Worm (Caenorhabditis elegans) whole organism, L1 larva: ENCODE measurements around the gene Y54G2A.45.

Experiments used
- C34B4.2 ChIP-seq: sonication (generic microtip); optimal IDR thresholded peaks from 2 replicates; lab custom pipeline; 2017; ENCODE audit warnings: mild to moderate bottlenecking, missing genetic modification characterization, missing compliant biosample characterization
- aly-2 ChIP-seq: fragments of 150-350 bp; optimal IDR thresholded peaks from 2 replicates; lab custom pipeline; 2014; ENCODE audit warnings: missing biosample characterization, missing genetic modification characterization
- blmp-1 ChIP-seq: fragments of 150-350 bp; optimal IDR thresholded peaks from 2 replicates; lab custom pipeline; 2014; ENCODE audit warnings: missing biosample characterization, missing genetic modification characterization
- ceh-8 ChIP-seq: fragments of 200-800 bp; sonication (Bioruptor generic); optimal IDR thresholded peaks from 2 replicates; lab custom pipeline; 2018; ENCODE audit warnings: mild to moderate bottlenecking, missing genetic modification characterization, moderate library complexity, missing compliant biosample characterization
- ces-1 ChIP-seq: fragments of 150-350 bp; optimal IDR thresholded peaks from 2 replicates; lab custom pipeline; 2014; ENCODE audit warnings: missing biosample characterization, missing genetic modification reagents, missing genetic modification characterization
- elt-2 ChIP-seq: sonication (generic microtip); optimal IDR thresholded peaks from 2 replicates; lab custom pipeline; 2016; ENCODE audit warnings: missing genetic modification characterization, mild to moderate bottlenecking, inconsistent platforms, missing compliant biosample characterization, missing genetic modification reagents
- fkh-10 ChIP-seq: sonication (generic microtip); optimal IDR thresholded peaks from 2 replicates; lab custom pipeline; 2017; ENCODE audit warnings: missing biosample characterization, missing genetic modification reagents, missing genetic modification characterization
- fkh-4 ChIP-seq: sonication (generic microtip); optimal IDR thresholded peaks from 2 replicates; lab custom pipeline; 2016; ENCODE audit warnings: missing compliant biosample characterization, missing genetic modification characterization, borderline replicate concordance
- grh-1 ChIP-seq: fragments of 200-800 bp; sonication (Bioruptor generic); IDR thresholded peaks from 2 replicates; pipeline ENCODE4 v1.3.6; 2022; ENCODE audit warnings: missing genetic modification reagents, missing genetic modification characterization, missing compliant biosample characterization
- hlh-4 ChIP-seq: sonication (generic microtip); optimal IDR thresholded peaks from 2 replicates; lab custom pipeline; 2016; ENCODE audit warnings: mild to moderate bottlenecking, missing genetic modification characterization, missing compliant biosample characterization
- hpl-2 ChIP-seq: fragments of 150-350 bp; optimal IDR thresholded peaks from 2 replicates; lab custom pipeline; 2014; ENCODE audit warnings: missing biosample characterization, missing genetic modification reagents, missing genetic modification characterization
- jun-1 ChIP-seq: fragments of 150-350 bp; optimal IDR thresholded peaks from 2 replicates; lab custom pipeline; 2014; ENCODE audit warnings: missing biosample characterization, missing genetic modification reagents, missing genetic modification characterization
- lin-13 ChIP-seq: fragments of 150-350 bp; optimal IDR thresholded peaks from 2 replicates; lab custom pipeline; 2014; ENCODE audit warnings: missing biosample characterization, missing genetic modification reagents, missing genetic modification characterization
- lin-15B ChIP-seq: fragments of 150-350 bp; sonication (generic microtip); optimal IDR thresholded peaks from 3 replicates; lab custom pipeline; 2014; ENCODE audit warnings: missing biosample characterization, missing genetic modification characterization
- lsy-2 ChIP-seq, 2 experiments: fragments of 150-350 bp; optimal IDR thresholded peaks; 2 replicates each; lab custom pipeline; 2014; ENCODE audit warnings: missing biosample characterization in 2 of 2, missing genetic modification characterization in 2 of 2
- mdl-1 ChIP-seq, 2 experiments: fragments of 150-350 bp; optimal IDR thresholded peaks; 2 replicates each; lab custom pipeline; 2014 to 2017; ENCODE audit warnings: missing biosample characterization in 2 of 2, missing genetic modification characterization in 2 of 2, inconsistent platforms in 1 of 2
- nhr-11 ChIP-seq: fragments of 150-350 bp; optimal IDR thresholded peaks from 2 replicates; lab custom pipeline; 2014; ENCODE audit warnings: missing biosample characterization, missing genetic modification characterization
- nhr-19 ChIP-seq: fragments of 200-800 bp; sonication (Bioruptor generic); conservative IDR thresholded peaks from 2 replicates; pipeline ENCODE4 v1.3.6; 2022; ENCODE audit warnings: missing genetic modification characterization, missing compliant biosample characterization
- nhr-76 ChIP-seq: sonication (generic microtip); optimal IDR thresholded peaks from 2 replicates; lab custom pipeline; 2017; ENCODE audit warnings: missing biosample characterization, missing genetic modification characterization
- nhr-77 ChIP-seq: fragments of 150-350 bp; optimal IDR thresholded peaks from 2 replicates; lab custom pipeline; 2014; ENCODE audit warnings: missing biosample characterization, missing genetic modification characterization
- nhr-84 ChIP-seq: sonication (generic microtip); optimal IDR thresholded peaks from 2 replicates; lab custom pipeline; 2017; ENCODE audit warnings: missing biosample characterization, missing genetic modification characterization
- nhr-85 ChIP-seq: sonication (generic microtip); peaks from one replicate; lab custom pipeline; 2016; ENCODE audit warnings: missing genetic modification characterization, inconsistent platforms, missing compliant biosample characterization
- pax-3 ChIP-seq: fragments of 200-800 bp; sonication (Bioruptor generic); optimal IDR thresholded peaks from 2 replicates; lab custom pipeline; 2018; ENCODE audit warnings: mild to moderate bottlenecking, missing genetic modification characterization, moderate library complexity, missing compliant biosample characterization
- rnt-1 ChIP-seq: sonication (generic microtip); optimal IDR thresholded peaks from 2 replicates; lab custom pipeline; 2016; ENCODE audit warnings: mild to moderate bottlenecking, missing genetic modification characterization, moderate library complexity, missing compliant biosample characterization
- snpc-4 ChIP-seq: fragments of 150-350 bp; optimal IDR thresholded peaks from 2 replicates; lab custom pipeline; 2014; ENCODE audit warnings: missing biosample characterization, missing genetic modification characterization
- snu-23 ChIP-seq: sonication (generic microtip); optimal IDR thresholded peaks from 2 replicates; lab custom pipeline; 2016; ENCODE audit warnings: missing genetic modification characterization, missing compliant biosample characterization
- sup-37 ChIP-seq: fragments of 200-800 bp; sonication (Bioruptor generic); optimal IDR thresholded peaks from 2 replicates; lab custom pipeline; 2018; ENCODE audit warnings: mild to moderate bottlenecking, missing genetic modification characterization, missing compliant biosample characterization
- swsn-7 ChIP-seq: sonication (generic microtip); optimal IDR thresholded peaks from 2 replicates; lab custom pipeline; 2016; ENCODE audit warnings: missing genetic modification characterization, missing compliant biosample characterization
- unc-130 ChIP-seq: fragments of 150-350 bp; optimal IDR thresholded peaks from 2 replicates; lab custom pipeline; 2017; ENCODE audit warnings: missing biosample characterization, missing genetic modification characterization, inconsistent platforms
- zag-1 ChIP-seq: fragments of 150-350 bp; optimal IDR thresholded peaks from 2 replicates; lab custom pipeline; 2014; ENCODE audit warnings: missing biosample characterization, missing genetic modification characterization
- ztf-11 ChIP-seq, 2 experiments: sonication (generic microtip); optimal IDR thresholded peaks; 2 replicates each; lab custom pipeline; 2016 to 2017; ENCODE audit warnings: missing genetic modification characterization in 2 of 2, missing biosample characterization in 1 of 2, missing compliant biosample characterization in 1 of 2
- ztf-4 ChIP-seq: fragments of 150-350 bp; optimal IDR thresholded peaks from 2 replicates; lab custom pipeline; 2014; ENCODE audit warnings: missing biosample characterization, missing genetic modification characterization

Gene Y54G2A.45

DNA sequence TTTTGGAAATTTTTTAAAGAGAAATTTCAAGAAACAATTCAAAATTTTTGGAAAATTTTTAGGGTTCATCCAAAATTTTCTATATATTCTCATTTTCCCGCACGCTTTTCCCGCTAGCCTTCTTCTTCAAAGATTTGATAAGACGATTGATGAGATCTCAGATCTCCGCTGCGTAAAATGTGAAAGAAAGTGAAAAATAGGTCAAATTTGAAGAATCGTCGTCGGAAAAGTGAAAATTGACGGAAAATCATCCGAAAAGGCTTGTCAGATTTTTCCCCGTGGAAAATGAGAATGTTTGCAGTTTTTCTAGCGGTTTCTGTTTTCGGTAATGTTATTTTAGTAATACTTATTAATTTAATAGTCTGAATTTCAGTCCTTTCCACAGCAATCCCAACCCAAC is 3.6 kb downstream of the Y54G2A.45 start, which contains the start of gene Y54G2A.76:
Y54G2A.76 (plus strand) TSS at position 203 of the 400 bp plus-strand sequence.
- no peak for TF ChIP-seq zag-1 (tag; lab: Kevin White, UChicago)
- TF ChIP-seq lin-15B: no peak
- TF ChIP-seq elt-2 (tag; lab: Kevin White, UChicago): no peak
- peak; percentile 99 for TF ChIP-seq blmp-1 (tag; lab: Kevin White, UChicago)
- no peak for TF ChIP-seq snpc-4 (tag; lab: Kevin White, UChicago)
- TF ChIP-seq hpl-2 (GFP tag; lab: Kevin White, UChicago): no peak
- no peak for TF ChIP-seq jun-1 (tag; lab: Kevin White, UChicago)
- TF ChIP-seq pax-3 (tag; lab: Kevin White, UChicago): no peak
- TF ChIP-seq, all 84 proteins: peak for 1

DNA sequence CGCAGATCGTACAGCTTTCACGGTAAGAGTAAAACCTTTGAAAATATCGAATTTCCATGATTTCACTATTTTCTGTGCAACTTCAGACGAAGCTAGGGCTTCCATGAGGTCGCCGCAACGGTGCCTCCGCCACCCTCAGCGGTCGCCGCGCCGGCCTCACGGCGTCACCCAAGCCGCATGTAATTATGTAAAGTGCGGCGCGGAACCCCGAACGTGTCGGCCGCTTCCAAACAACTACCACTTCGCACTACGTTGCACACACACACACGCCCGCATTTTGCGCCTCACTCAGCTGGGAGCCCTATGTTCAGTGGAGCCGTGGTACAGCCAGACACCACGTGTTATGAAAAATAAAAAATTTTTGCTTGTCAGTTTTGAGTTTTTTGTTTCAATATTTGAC is 11.4 kb downstream of the Y54G2A.45 start:
- TF ChIP-seq C34B4.2 (tag; lab: Kevin White, UChicago) (no peak), lsy-2 (tag; optimal IDR thresholded peaks at IDR 0.05; lab: Kevin White, UChicago) (no peak), swsn-7 (no peak), mdl-1 (tag; optimal IDR thresholded peaks at IDR 0.05; lab: Kevin White, UChicago) (no peak), ztf-4 (tag; lab: Kevin White, UChicago) (no peak), lin-15B (no peak), zag-1 (tag; lab: Kevin White, UChicago) (no peak), aly-2 (tag; lab: Kevin White, UChicago) (no peak), ztf-11 (tag; optimal IDR thresholded peaks at IDR 0.05; lab: Kevin White, UChicago) (no peak), fkh-10 (GFP tag; lab: Kevin White, UChicago) (no peak), snu-23 (no peak), nhr-19 (no peak), nhr-77 (tag; lab: Kevin White, UChicago) (no peak), unc-130 (tag; lab: Kevin White, UChicago) (no peak)

DNA sequence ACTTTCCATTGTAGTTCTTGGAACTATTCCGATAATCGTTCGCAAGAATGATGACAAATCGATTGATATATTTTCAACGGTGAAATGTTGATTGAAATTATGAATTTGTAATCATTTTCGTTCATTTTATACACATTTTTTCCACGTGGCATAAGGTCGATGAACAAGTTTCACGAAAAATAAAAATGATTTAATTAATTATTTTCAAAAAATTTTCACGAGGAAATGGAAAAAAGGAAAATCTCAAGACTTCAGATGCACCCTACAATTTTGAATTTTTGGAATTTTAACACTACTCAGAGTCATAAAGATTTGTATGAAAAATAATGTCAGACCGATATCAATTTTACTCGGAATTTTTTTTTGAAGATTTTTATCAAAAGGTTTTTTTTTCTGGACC is 14.0 kb downstream of the Y54G2A.45 start, which contains the start of gene Y54G2A.13:
Y54G2A.13 (minus strand) TSS at position 101 of the 400 bp plus-strand sequence.
- TF ChIP-seq ztf-4 (tag; lab: Kevin White, UChicago) (no peak), aly-2 (tag; lab: Kevin White, UChicago) (no peak), nhr-84 (tag; lab: Kevin White, UChicago) (no peak), lsy-2 (tag; optimal IDR thresholded peaks at IDR 0.05; lab: Kevin White, UChicago) (no peak), grh-1 (GFP tag; lab: Robert Waterston, UW) (no peak), nhr-85 (no peak), lin-15B (no peak), ceh-8 (GFP tag; lab: Kevin White, UChicago) (no peak)

DNA sequence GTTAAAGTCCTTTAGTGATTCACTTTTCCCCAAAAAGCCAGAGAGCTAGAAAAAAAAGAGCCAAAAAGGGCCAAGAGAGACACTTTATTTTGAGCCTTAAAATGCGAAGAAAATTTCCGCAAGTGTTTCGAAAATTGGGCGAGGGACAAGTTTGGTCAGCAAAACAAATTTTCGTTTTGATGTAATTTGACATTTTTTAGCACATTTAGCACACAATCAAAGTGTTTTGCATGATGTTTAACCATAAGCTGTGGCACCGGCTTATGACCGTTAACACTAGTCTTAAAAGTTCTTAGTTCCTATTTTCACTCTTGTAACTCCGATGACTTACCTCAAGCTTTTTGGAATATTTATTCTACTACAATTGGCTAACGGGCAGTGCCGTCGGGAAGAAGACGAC is 14.8 kb downstream of the Y54G2A.45 start, which contains the start of gene Y54G2A.37:
Y54G2A.37 (plus strand) TSS at position 301 of the 400 bp plus-strand sequence.
- no peak for TF ChIP-seq lin-13 (GFP tag; lab: Kevin White, UChicago)
- no peak for TF ChIP-seq lsy-2 (tag; optimal IDR thresholded peaks at IDR 0.05; lab: Kevin White, UChicago)
- TF ChIP-seq fkh-4: no peak
- TF ChIP-seq rnt-1 (tag; lab: Kevin White, UChicago): no peak
- TF ChIP-seq sup-37: no peak
- TF ChIP-seq hlh-4 (tag; lab: Kevin White, UChicago): no peak
- TF ChIP-seq nhr-11 (tag; lab: Kevin White, UChicago): no peak

DNA sequence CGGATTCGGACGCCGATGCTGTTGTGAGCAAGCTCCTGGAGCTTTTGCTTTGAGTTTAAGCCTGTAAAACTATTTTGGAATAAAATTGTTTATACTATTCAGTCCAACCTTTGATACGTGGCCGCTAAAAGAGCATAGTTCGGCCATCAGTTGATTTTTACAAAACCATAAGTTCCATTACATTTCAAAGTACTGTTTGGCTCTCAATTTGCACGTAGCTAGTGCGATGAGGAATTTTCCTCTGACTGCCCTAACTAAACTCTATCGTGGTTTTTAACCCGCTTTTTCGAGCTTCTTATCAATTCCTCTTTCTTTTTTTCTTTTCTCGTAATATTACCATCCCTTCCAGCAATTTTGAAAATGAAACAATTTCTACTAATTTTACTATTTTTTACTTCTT is 17.8 kb downstream of the Y54G2A.45 start, which contains the start of gene clec-80:
clec-80 (plus strand) TSS at position 301 of the 400 bp plus-strand sequence.
- no peak for TF ChIP-seq nhr-77 (tag; lab: Kevin White, UChicago)
- TF ChIP-seq zag-1 (tag; lab: Kevin White, UChicago): no peak

DNA sequence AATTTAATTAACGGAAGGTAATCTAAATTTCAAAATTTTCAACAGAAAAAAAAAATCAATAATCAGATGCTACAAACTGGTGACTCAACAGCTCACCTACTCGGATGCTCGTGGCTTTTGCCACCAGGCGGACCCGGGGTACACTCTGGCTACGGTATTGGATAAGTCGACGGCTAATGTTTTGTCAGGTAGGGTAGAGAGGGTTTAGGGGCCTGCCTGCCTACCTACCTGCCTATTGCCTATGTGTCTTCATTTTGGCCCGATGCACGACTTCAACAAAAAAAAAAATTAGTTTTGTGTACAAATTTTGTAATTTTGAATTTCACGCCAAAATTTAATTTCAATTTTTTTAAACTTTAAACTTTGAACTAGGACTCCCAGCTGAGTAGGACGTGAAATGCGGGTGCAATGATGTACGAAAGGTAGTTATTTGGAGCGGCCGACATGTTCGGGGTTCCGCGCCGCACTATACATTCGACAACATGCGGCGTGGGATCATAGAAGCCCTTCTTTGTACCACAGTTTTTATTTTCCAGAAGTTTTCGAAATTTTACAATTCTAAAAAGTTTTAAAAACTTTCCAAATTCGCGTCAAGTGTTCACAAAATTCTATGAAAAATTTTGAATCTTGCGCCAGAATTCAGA is 19.9 kb downstream of the Y54G2A.45 start:
- no peak for TF ChIP-seq ces-1 (GFP tag; lab: Kevin White, UChicago)
- no peak for TF ChIP-seq pax-3 (tag; lab: Kevin White, UChicago)
- no peak for TF ChIP-seq nhr-11 (tag; lab: Kevin White, UChicago)
- TF ChIP-seq snpc-4 (tag; lab: Kevin White, UChicago): peak; percentile 49
- no peak for TF ChIP-seq nhr-76
